Worm (Caenorhabditis elegans): ENCODE results near the gene nhr-54.

- no peak for TF ChIP-seq dsc-1 (tag; optimal IDR thresholded peaks at IDR 0.05)
- no peak for TF ChIP-seq ces-1 (GFP tag; optimal IDR thresholded peaks at IDR 0.05)
- no peak for TF ChIP-seq ceh-8 (GFP tag; optimal IDR thresholded peaks at IDR 0.05)
- TF ChIP-seq jun-1 (tag; optimal IDR thresholded peaks at IDR 0.05) = no peak
- no peak for TF ChIP-seq ets-5 (GFP tag; IDR thresholded peaks at IDR 0.05)
- TF ChIP-seq aly-2 (tag; optimal IDR thresholded peaks at IDR 0.05) = no peak
- no peak for TF ChIP-seq nhr-237 (tag; optimal IDR thresholded peaks at IDR 0.05)
- no peak for TF ChIP-seq pqm-1 (tag; optimal IDR thresholded peaks at IDR 0.05)
- TF ChIP-seq elt-2 (tag; optimal IDR thresholded peaks at IDR 0.05) = no peak
- no peak for TF ChIP-seq aha-1 (tag; optimal IDR thresholded peaks at IDR 0.05)
- TF ChIP-seq fos-1 (tag; optimal IDR thresholded peaks at IDR 0.05) = no peak
These were observed 44.9 kb downstream of the nhr-54 start, which contains the start of gene srh-142 for ce11 chrV:16460866-16461265.
